Worm (Caenorhabditis elegans) whole organism, young adult: Measurements from ENCODE around the gene lge-1.

Source experiments
- B0035.1 ChIP-seq: sonication (generic microtip); optimal IDR thresholded peaks from 2 replicates; lab custom pipeline; 2016; ENCODE audit warnings: missing genetic modification characterization, mild to moderate bottlenecking, missing compliant biosample characterization, missing genotype, missing genetic modification reagents
- C17E4.6 ChIP-seq: fragments of 200-800 bp; sonication (Bioruptor generic); IDR thresholded peaks from 2 replicates; pipeline ENCODE4 v1.3.6; 2022; ENCODE audit warnings: missing genetic modification reagents, missing genetic modification characterization, missing compliant biosample characterization
- F23B12.7 ChIP-seq: sonication (generic microtip); optimal IDR thresholded peaks from 2 replicates; lab custom pipeline; 2017; ENCODE audit warnings: missing genetic modification characterization, mild to moderate bottlenecking, missing compliant biosample characterization, antibody characterized with exemption, moderate library complexity; ENCODE audit not compliant: insufficient read depth
- F33H1.4 ChIP-seq: fragments of 200-800 bp; sonication (Bioruptor generic); IDR thresholded peaks from 2 replicates; pipeline ENCODE4 v1.3.6; 2022; ENCODE audit warnings: missing genetic modification reagents, missing genetic modification characterization, missing compliant biosample characterization
- F39B2.1 ChIP-seq: fragments of 200-800 bp; sonication (Bioruptor generic); IDR thresholded peaks from 2 replicates; pipeline ENCODE4 v1.3.6; 2022; ENCODE audit warnings: missing genetic modification reagents, missing genetic modification characterization, missing compliant biosample characterization
- F55B11.4 ChIP-seq: sonication (generic microtip); optimal IDR thresholded peaks from 2 replicates; lab custom pipeline; 2016; ENCODE audit warnings: missing compliant biosample characterization, missing genetic modification characterization, borderline replicate concordance; ENCODE audit not compliant: insufficient read depth
- K11D2.4 ChIP-seq: fragments of 200-800 bp; sonication (Bioruptor generic); IDR thresholded peaks from 2 replicates; pipeline ENCODE4 v1.3.6; 2022; ENCODE audit warnings: missing genetic modification reagents, missing genetic modification characterization, missing compliant biosample characterization
- K12H6.12 ChIP-seq: fragments of 200-800 bp; sonication (Bioruptor generic); optimal IDR thresholded peaks from 2 replicates; lab custom pipeline; 2018; ENCODE audit warnings: mild to moderate bottlenecking, missing genetic modification characterization, missing compliant biosample characterization
- T26A5.8 ChIP-seq: sonication (generic microtip); optimal IDR thresholded peaks from 2 replicates; lab custom pipeline; 2016; ENCODE audit warnings: missing genetic modification characterization, missing compliant biosample characterization
- Y53G8AR.9 ChIP-seq: fragments of 200-800 bp; sonication (Bioruptor generic); conservative IDR thresholded peaks from 2 replicates; pipeline ENCODE4 v1.3.6; 2022; ENCODE audit warnings: missing genetic modification reagents, missing genetic modification characterization, missing compliant biosample characterization
- Y67H2A.10 ChIP-seq: fragments of 200-800 bp; sonication (Bioruptor generic); conservative IDR thresholded peaks from 2 replicates; pipeline ENCODE4 v1.3.6; 2022; ENCODE audit warnings: missing genetic modification reagents, missing genetic modification characterization, missing compliant biosample characterization
- akir-1 ChIP-seq: fragments of 200-800 bp; sonication (Bioruptor generic); optimal IDR thresholded peaks from 2 replicates; lab custom pipeline; 2018; ENCODE audit warnings: mild to moderate bottlenecking, missing genetic modification characterization, moderate library complexity, missing compliant biosample characterization
- attf-3 ChIP-seq: fragments of 200-800 bp; sonication (Bioruptor generic); conservative IDR thresholded peaks from 2 replicates; pipeline ENCODE4 v1.3.6; 2022; ENCODE audit warnings: missing genetic modification reagents, missing genetic modification characterization, missing compliant biosample characterization
- attf-5 ChIP-seq: fragments of 200-800 bp; sonication (Bioruptor generic); optimal IDR thresholded peaks from 2 replicates; lab custom pipeline; 2018; ENCODE audit warnings: mild to moderate bottlenecking, missing genetic modification characterization, missing compliant biosample characterization
- cebp-1 ChIP-seq, 2 experiments: fragments of 200-800 bp in 1 of 2; sonication (Bioruptor generic) in 1 of 2; sonication (generic microtip) in 1 of 2; IDR thresholded peaks in 1 of 2; optimal IDR thresholded peaks in 1 of 2; 2 replicates each; pipeline versions ENCODE4 v1.3.6 to Lab custom; 2017 to 2022; ENCODE audit warnings: missing compliant biosample characterization in 2 of 2, missing genetic modification characterization in 2 of 2, mild to moderate bottlenecking in 1 of 2, missing genetic modification reagents in 1 of 2, moderate library complexity in 1 of 2
- ceh-27 ChIP-seq: fragments of 200-800 bp; sonication (Bioruptor generic); optimal IDR thresholded peaks from 2 replicates; lab custom pipeline; 2018; ENCODE audit warnings: mild to moderate bottlenecking, missing genetic modification characterization, moderate library complexity, missing compliant biosample characterization
- ceh-79 ChIP-seq: sonication (generic microtip); optimal IDR thresholded peaks from 2 replicates; lab custom pipeline; 2017; ENCODE audit warnings: mild to moderate bottlenecking, missing genetic modification characterization, missing compliant biosample characterization
- die-1 ChIP-seq: sonication (generic microtip); optimal IDR thresholded peaks from 2 replicates; lab custom pipeline; 2016; ENCODE audit warnings: missing genotype, mild to moderate bottlenecking, missing genetic modification characterization, missing compliant biosample characterization
- dpff-1 ChIP-seq: sonication (generic microtip); optimal IDR thresholded peaks from 2 replicates; lab custom pipeline; 2017; ENCODE audit warnings: mild to moderate bottlenecking, missing genetic modification characterization, missing compliant biosample characterization
- dpl-1 ChIP-seq: fragments of 150-350 bp; optimal IDR thresholded peaks from 2 replicates; lab custom pipeline; 2014; ENCODE audit warnings: missing biosample characterization, missing genetic modification reagents, missing genetic modification characterization
- gei-17 ChIP-seq: fragments of 200-800 bp; sonication (Bioruptor generic); optimal IDR thresholded peaks from 2 replicates; lab custom pipeline; 2018; ENCODE audit warnings: mild to moderate bottlenecking, missing genetic modification characterization, missing compliant biosample characterization
- him-1 ChIP-seq: sonication (generic microtip); optimal IDR thresholded peaks from 2 replicates; lab custom pipeline; 2016; ENCODE audit warnings: missing genotype, missing genetic modification reagents, missing genetic modification characterization, missing compliant biosample characterization
- hmg-20 ChIP-seq: fragments of 200-800 bp; sonication (Bioruptor generic); IDR thresholded peaks from 2 replicates; pipeline ENCODE4 v1.3.6; 2022; ENCODE audit warnings: missing genetic modification reagents, missing genetic modification characterization, missing compliant biosample characterization
- let-607 ChIP-seq, 2 experiments: fragments of 200-800 bp in 1 of 2; sonication (Bioruptor generic) in 1 of 2; sonication (generic microtip) in 1 of 2; optimal IDR thresholded peaks; 2 replicates each; lab custom pipeline; 2016 to 2018; ENCODE audit warnings: mild to moderate bottlenecking in 2 of 2, missing compliant biosample characterization in 2 of 2, missing genetic modification characterization in 2 of 2, moderate library complexity in 2 of 2, missing genotype in 1 of 2
- lin-26 ChIP-seq: fragments of 200-800 bp; sonication (Bioruptor generic); IDR thresholded peaks from 2 replicates; pipeline ENCODE4 v1.3.6; 2022; ENCODE audit warnings: missing genetic modification reagents, missing genetic modification characterization, missing compliant biosample characterization
- madf-6 ChIP-seq: fragments of 200-800 bp; sonication (Bioruptor generic); IDR thresholded peaks from 2 replicates; pipeline ENCODE4 v1.3.6; 2022; ENCODE audit warnings: missing genetic modification reagents, missing genetic modification characterization, missing compliant biosample characterization
- mel-28 ChIP-seq: sonication (generic microtip); optimal IDR thresholded peaks from 2 replicates; lab custom pipeline; 2016; ENCODE audit warnings: borderline replicate concordance, mild to moderate bottlenecking, missing genetic modification characterization, missing compliant biosample characterization
- nhr-80 ChIP-seq: sonication (generic microtip); optimal IDR thresholded peaks from 2 replicates; lab custom pipeline; 2016; ENCODE audit warnings: missing genetic modification characterization, missing compliant biosample characterization
- rec-8 ChIP-seq, 2 experiments: sonication (generic microtip); optimal IDR thresholded peaks; 2 replicates each; lab custom pipeline; 2016; ENCODE audit warnings: mild to moderate bottlenecking in 2 of 2, missing genetic modification characterization in 2 of 2, missing genetic modification reagents in 2 of 2, missing genotype in 2 of 2, missing biosample characterization in 1 of 2, missing compliant biosample characterization in 1 of 2, moderate library complexity in 1 of 2
- snpc-4 ChIP-seq, 5 experiments: fragments of 150-350 bp in 1 of 5; sonication (generic microtip) in 4 of 5; optimal IDR thresholded peaks; 2 replicates each; lab custom pipeline; 2014 to 2018; ENCODE audit warnings: missing genetic modification characterization in 5 of 5, missing biosample characterization in 3 of 5, antibody characterized with exemption in 2 of 5, mild to moderate bottlenecking in 2 of 5, missing compliant biosample characterization in 2 of 5, missing genotype in 2 of 5, moderate library complexity in 2 of 5, missing genetic modification reagents in 1 of 5
- sptf-2 ChIP-seq: fragments of 200-800 bp; sonication (Bioruptor generic); optimal IDR thresholded peaks from 2 replicates; lab custom pipeline; 2018; ENCODE audit warnings: mild to moderate bottlenecking, missing genetic modification characterization, missing compliant biosample characterization
- tlf-1 ChIP-seq: fragments of 200-800 bp; sonication (Bioruptor generic); optimal IDR thresholded peaks from 2 replicates; lab custom pipeline; 2018; ENCODE audit warnings: mild to moderate bottlenecking, missing genetic modification characterization, missing compliant biosample characterization
- xnd-1 ChIP-seq: sonication (generic microtip); optimal IDR thresholded peaks from 2 replicates; lab custom pipeline; 2016; ENCODE audit warnings: missing genotype, missing genetic modification reagents, missing genetic modification characterization, missing compliant biosample characterization
- ztf-22 ChIP-seq: fragments of 200-800 bp; sonication (Bioruptor generic); optimal IDR thresholded peaks from 2 replicates; lab custom pipeline; 2018; ENCODE audit warnings: mild to moderate bottlenecking, missing genetic modification characterization, moderate library complexity, missing compliant biosample characterization

Gene lge-1

DNA sequence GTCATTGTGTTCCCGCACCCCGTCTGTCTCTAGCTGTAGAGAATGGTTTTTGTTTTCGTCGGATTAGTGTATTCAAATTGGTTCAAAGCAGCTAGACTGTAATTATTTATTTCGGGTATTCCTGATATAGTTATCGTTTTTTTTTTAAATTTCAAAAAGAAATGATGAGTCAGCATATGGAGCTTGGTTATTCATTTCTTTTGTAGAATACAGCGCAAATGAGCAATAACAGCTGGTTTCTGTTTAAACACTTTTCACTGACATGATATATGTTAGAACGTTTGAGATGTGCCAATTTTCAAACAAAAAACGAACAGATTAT, 24.5 kb downstream of the lge-1 start:
- TF ChIP-seq F39B2.1 (no peak), Y53G8AR.9 (no peak), akir-1 (GFP tag; lab: Kevin White, UChicago) (no peak), him-1 (no peak), K12H6.12 (tag; lab: Kevin White, UChicago) (no peak), mel-28 (tag; lab: Kevin White, UChicago) (no peak), nhr-80 (tag; lab: Kevin White, UChicago) (no peak), ztf-22 (no peak), madf-6 (GFP tag; lab: Robert Waterston, UW) (no peak), sptf-2 (no peak)

DNA sequence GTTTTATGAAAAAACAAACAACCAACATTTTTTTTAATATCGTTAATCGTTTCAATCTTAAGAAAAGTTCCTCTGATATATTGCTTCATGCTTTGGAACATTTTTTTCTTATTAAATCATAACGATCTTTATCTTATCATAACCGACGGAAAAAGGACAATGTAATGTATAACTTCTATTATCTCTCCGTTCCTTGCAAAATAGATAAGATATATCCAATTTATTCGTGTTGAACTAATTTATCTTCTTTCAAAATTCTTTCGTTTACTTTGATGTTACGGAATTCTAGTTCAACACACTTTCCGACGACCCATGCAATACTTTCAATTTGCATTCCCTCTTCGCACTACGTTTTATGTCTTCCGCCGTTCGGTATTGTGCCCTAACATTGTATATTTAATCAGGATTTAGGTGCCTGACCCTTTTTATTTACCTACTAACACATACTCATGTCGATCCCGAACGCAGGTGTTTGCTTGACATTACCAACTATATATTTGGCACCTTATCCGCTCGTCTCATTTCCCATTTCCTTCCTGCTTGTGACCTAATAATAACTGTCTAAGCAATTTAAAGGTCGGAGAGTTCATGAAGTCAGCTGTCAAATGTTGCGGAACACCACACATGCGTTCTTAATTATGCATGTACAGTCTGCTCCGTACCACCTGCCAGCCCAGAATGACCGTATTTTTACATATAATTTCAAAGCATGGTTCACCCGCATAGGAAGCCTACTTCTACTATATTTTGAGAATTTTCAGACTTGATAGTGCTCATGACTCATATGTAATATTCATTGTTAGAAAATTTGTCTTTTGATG, 25.2 kb downstream of the lge-1 start:
- no peak for TF ChIP-seq T26A5.8 (tag; lab: Kevin White, UChicago)
- no peak for TF ChIP-seq Y67H2A.10 (GFP tag; lab: Robert Waterston, UW)
- TF ChIP-seq dpl-1 (GFP tag; lab: Kevin White, UChicago): no peak
- no peak for TF ChIP-seq ztf-22
- TF ChIP-seq K11D2.4 (GFP tag; lab: Robert Waterston, UW): no peak
- TF ChIP-seq hmg-20 (GFP tag; lab: Robert Waterston, UW): no peak
- TF ChIP-seq let-607 (tag; optimal IDR thresholded peaks at IDR 0.05; lab: Kevin White, UChicago): no peak
- TF ChIP-seq tlf-1 (GFP tag; lab: Kevin White, UChicago): no peak
- no peak for TF ChIP-seq die-1 (tag; lab: Kevin White, UChicago)
- TF ChIP-seq F55B11.4 (tag; lab: Kevin White, UChicago): no peak
- TF ChIP-seq gei-17 (GFP tag; lab: Kevin White, UChicago): no peak
- no peak for TF ChIP-seq F33H1.4
- no peak for TF ChIP-seq F23B12.7 (tag; lab: Kevin White, UChicago)

DNA sequence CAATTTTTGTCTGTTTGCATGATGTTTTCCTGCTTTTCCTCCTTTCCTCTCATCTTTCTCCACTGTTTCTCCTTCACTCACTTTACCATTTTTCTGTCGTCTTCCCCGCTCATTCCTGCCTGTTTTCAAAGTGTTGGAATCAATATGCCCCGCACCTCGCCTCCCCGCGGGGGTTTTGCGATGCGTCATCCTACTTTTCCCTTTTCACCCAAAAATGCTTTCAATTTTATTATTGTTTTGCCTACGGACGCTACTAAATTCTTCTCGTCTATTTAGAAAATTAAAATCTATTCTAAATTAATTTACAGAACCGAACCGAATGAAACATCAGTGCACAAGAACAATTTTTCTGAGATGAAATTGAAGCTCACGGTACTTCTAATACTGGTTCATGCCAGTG, 25.8 kb downstream of the lge-1 start, which contains the start of gene ver-3:
ver-3 (plus strand) TSS at position 301 of the 400 bp plus-strand sequence.
- TF ChIP-seq dpff-1 (tag; lab: Kevin White, UChicago): no peak
- TF ChIP-seq snpc-4 (GFP tag; optimal IDR thresholded peaks at IDR 0.05; lab: Kevin White, UChicago): no peak
- TF ChIP-seq snpc-4 (tag; optimal IDR thresholded peaks at IDR 0.05; lab: Kevin White, UChicago): no peak
- TF ChIP-seq lin-26 (GFP tag; lab: Robert Waterston, UW): peak; percentile 10; the same call in 1 of the 2 replicates
- no peak for TF ChIP-seq attf-5

DNA sequence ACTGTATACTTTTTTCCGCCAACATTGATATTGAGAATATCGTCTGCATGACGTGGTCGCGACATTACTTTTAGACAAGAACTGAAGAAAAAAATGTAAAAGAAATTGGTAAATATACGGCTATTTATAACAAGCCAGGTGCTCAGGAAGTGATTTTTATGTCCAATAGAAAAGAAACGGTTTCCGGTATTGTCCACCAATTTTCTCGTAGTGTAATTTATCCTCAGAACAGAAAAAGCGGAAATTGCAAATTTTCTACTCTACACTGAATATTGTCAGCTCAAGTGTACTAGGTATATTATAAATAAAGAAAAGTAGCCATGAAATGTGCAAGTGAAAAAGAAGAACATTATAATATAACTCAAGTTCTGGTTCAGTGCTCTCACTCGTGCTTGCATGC, 32.8 kb downstream of the lge-1 start, which contains the start of gene F59F3.6:
F59F3.6 (minus strand) TSS at position 101 of the 400 bp plus-strand sequence.
- TF ChIP-seq rec-8 (tag; optimal IDR thresholded peaks at IDR 0.05; lab: Kevin White, UChicago): no peak
- no peak for TF ChIP-seq ceh-79 (tag; lab: Kevin White, UChicago)

DNA sequence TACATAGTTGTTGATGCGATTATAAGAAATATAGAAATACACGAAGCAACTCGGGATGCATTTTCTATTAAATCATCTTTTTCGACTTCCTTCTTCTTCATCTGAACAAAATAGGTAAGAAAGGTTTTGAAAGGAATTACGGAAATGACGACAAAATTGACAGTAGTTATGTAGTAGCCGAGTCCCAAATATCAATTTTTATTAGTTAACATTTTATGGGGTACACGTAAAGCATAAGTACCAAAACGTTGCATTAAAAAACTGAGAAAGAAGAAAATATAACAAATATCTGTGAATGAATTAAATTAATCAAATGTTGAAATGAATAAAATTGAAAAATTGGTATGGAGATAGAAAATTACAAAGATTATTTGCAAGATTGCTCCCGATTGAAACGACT, 35.4 kb downstream of the lge-1 start, which contains the start of gene col-177:
col-177 (minus strand) TSS at position 101 of the 400 bp plus-strand sequence.
- no peak for TF ChIP-seq attf-3 (GFP tag; lab: Robert Waterston, UW)
- no peak for TF ChIP-seq C17E4.6 (GFP tag; lab: Robert Waterston, UW)
- no peak for TF ChIP-seq B0035.1
- no peak for TF ChIP-seq xnd-1 (tag; lab: Kevin White, UChicago)
- TF ChIP-seq ceh-27: no peak
- TF ChIP-seq mel-28 (tag; lab: Kevin White, UChicago): no peak
- TF ChIP-seq lin-26 (GFP tag; lab: Robert Waterston, UW): no peak
- no peak for TF ChIP-seq T26A5.8 (tag; lab: Kevin White, UChicago)
- TF ChIP-seq cebp-1 (GFP tag; IDR thresholded peaks at IDR 0.05; lab: Robert Waterston, UW): no peak
- TF ChIP-seq cebp-1 (tag; optimal IDR thresholded peaks at IDR 0.05; lab: Kevin White, UChicago): no peak
